Worm (Caenorhabditis elegans) whole organism, early embryonic: Measurements from ENCODE around the gene rab-33.

Source experiments
- B0310.2 ChIP-seq: sonication (generic microtip); optimal IDR thresholded peaks from 2 replicates; lab custom pipeline; 2016; ENCODE audit warnings: mild to moderate bottlenecking, missing genetic modification characterization, missing compliant biosample characterization
- ama-1 ChIP-seq: fragments of 150-350 bp; optimal IDR thresholded peaks from 2 replicates; lab custom pipeline; 2014
- ceh-36 ChIP-seq: sonication (generic microtip); optimal IDR thresholded peaks from 2 replicates; lab custom pipeline; 2016; ENCODE audit warnings: missing genetic modification characterization, inconsistent platforms, missing compliant biosample characterization
- flt-1 ChIP-seq: fragments of 200-800 bp; sonication (Bioruptor generic); IDR thresholded peaks from 2 replicates; pipeline ENCODE4 v1.3.6; 2022; ENCODE audit warnings: missing genetic modification characterization, missing compliant biosample characterization
- hmbx-1 ChIP-seq: sonication (generic microtip); optimal IDR thresholded peaks from 2 replicates; lab custom pipeline; 2016; ENCODE audit warnings: mild to moderate bottlenecking, missing genetic modification characterization, missing compliant biosample characterization
- hmg-4 ChIP-seq: fragments of 200-800 bp; sonication (Bioruptor generic); optimal IDR thresholded peaks from 2 replicates; lab custom pipeline; 2018; ENCODE audit warnings: mild to moderate bottlenecking, missing genetic modification characterization, missing compliant biosample characterization
- hnd-1 ChIP-seq: sonication (generic microtip); optimal IDR thresholded peaks from 2 replicates; lab custom pipeline; 2016; ENCODE audit warnings: missing genetic modification characterization, missing compliant biosample characterization
- scrt-1 ChIP-seq: fragments of 200-800 bp; sonication (Bioruptor generic); IDR thresholded peaks from 2 replicates; pipeline ENCODE4 v1.3.6; 2022; ENCODE audit warnings: missing genetic modification characterization, missing compliant biosample characterization
- tbx-37 ChIP-seq: fragments of 200-800 bp; sonication (Bioruptor generic); conservative IDR thresholded peaks from 2 replicates; pipeline ENCODE4 v1.3.6; 2022; ENCODE audit warnings: missing genetic modification reagents, missing genetic modification characterization, missing compliant biosample characterization
- tra-4 ChIP-seq: sonication (generic microtip); optimal IDR thresholded peaks from 2 replicates; lab custom pipeline; 2017; ENCODE audit warnings: missing genetic modification characterization, missing compliant biosample characterization

ce11 chrIII:10481497-10481896, 22.2 kb downstream of the rab-33 start:
- TF ChIP-seq hmbx-1 (tag; lab: Kevin White, UChicago) = no peak
- TF ChIP-seq scrt-1 (GFP tag; lab: Robert Waterston, UW) = no peak
- TF ChIP-seq ceh-36 (tag; lab: Kevin White, UChicago) = no peak
- TF ChIP-seq flt-1 (GFP tag; lab: Robert Waterston, UW) = no peak
- TF ChIP-seq hnd-1 (tag; lab: Kevin White, UChicago) = no peak
- TF ChIP-seq ama-1 (lab: Kevin White, UChicago) = no peak
- no peak for TF ChIP-seq tbx-37 (GFP tag; lab: Robert Waterston, UW)
- TF ChIP-seq B0310.2 = no peak
- TF ChIP-seq hmg-4 (GFP tag; lab: Kevin White, UChicago) = no peak
- no peak for TF ChIP-seq tra-4
